Fruit fly (Drosophila melanogaster): ENCODE results near the gene CG34125.

DNA sequence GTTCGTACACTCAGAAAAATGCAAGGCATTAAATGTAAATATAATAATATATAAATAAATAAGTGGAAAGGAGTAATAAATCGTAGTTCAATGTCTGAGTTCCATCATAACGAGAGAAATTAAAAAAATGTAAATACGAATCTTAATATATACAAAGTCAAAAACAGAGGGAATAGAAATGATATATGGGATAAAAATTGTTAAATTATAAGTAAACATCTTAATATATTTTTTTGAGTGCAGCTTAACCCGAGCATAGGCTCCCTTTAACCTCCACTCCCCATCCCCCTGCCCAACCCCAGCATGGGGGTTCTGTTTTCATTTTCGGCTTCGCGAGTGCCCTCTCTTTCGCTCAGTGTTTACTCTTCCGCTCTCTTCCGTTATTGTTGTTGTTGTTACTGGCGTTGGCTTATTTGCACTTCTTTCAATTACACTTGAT lies 49.7 kb upstream of the CG34125 start:
- no peak for TF ChIP-seq EcR (GFP tag; optimal IDR thresholded peaks at IDR 0.05)
- TF ChIP-seq Dll (optimal IDR thresholded peaks at IDR 0.05) = no peak
- no peak for TF ChIP-seq usp (GFP tag; optimal IDR thresholded peaks at IDR 0.05)
- no peak for TF ChIP-seq pan (optimal IDR thresholded peaks at IDR 0.05)
